Fruit fly (Drosophila melanogaster): ENCODE data around the gene Bka.

Gene Bka

DNA sequence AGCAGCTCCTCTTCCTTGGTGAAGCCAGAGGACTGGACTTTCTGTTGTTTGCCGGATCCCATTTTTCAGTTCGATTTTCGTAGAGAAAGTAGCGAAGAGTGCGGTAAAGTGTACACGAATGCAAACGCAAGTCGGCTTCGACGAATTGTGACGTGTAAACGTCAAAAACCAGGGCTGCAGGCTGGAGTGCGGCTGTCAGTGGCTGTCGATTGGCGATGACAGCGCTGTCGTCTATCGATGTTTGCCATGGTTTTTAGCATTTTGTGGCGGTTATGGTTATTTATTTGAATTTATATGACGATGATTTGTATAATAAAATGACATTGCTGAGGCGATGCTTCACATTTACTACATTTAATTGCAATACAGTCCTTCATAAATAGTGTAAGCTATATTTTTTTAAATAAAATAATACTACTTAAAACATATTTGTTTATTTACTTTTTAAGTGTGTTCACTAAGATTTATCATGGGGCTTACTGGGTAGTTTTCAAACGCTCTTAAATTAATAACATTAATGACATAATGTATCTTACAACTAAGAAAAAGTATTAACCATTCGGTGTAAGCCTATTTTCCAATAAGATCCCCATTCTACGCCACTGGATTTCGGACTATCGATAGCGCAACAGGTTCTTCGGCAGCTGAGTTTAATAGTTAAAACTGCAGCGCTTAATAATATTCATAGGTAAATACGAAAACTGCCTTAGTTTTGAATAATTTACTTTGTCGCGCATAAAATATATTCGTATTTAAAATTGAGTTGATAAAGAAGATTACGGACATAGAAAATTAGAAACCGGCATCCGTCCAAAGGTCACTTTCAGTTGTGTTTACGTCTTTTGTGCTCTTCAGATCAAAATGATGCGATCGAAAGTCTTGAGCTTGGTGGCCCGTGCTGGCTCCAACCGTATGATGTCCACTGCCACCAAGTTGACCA lies 23.2 kb downstream of the Bka start, which contains the start of the genes CG5885 and CG4598 (continued):
- TF ChIP-seq CHES-1-like (GFP tag; optimal IDR thresholded peaks at IDR 0.05) (no peak), CG11085 (GFP tag; IDR thresholded peaks at IDR 0.05) (no peak), h (optimal IDR thresholded peaks at IDR 0.05) (no peak), CG1024 (GFP tag; IDR thresholded peaks at IDR 0.05) (peak; percentile 42), CG12942 (GFP tag; optimal IDR thresholded peaks at IDR 0.05) (peak; percentile 63), CG7928 (GFP tag; optimal IDR thresholded peaks at IDR 0.05) (peak; percentile 98), repo (GFP tag; optimal IDR thresholded peaks at IDR 0.05) (no peak), Xrp1 (GFP tag; IDR thresholded peaks at IDR 0.05) (peak; percentile 58), pnt (GFP tag; optimal IDR thresholded peaks at IDR 0.05) (peak; percentile 55), Hand (GFP tag; optimal IDR thresholded peaks at IDR 0.05) (no peak), CG8089 (GFP tag; optimal IDR thresholded peaks at IDR 0.05) (no peak), CG13424 (tag; optimal IDR thresholded peaks at IDR 0.05) (peak; percentile 78), sqz (GFP tag; optimal IDR thresholded peaks at IDR 0.05) (no peak), MTF-1 (GFP tag; optimal IDR thresholded peaks at IDR 0.05; ENCODE audit: borderline replicate concordance) (no peak), CG13123 (GFP tag; optimal IDR thresholded peaks at IDR 0.05) (peak; percentile 26), CG11696 (GFP tag; IDR thresholded peaks at IDR 0.05) (0 out of 2 replicates have a peak, but pooled peaks have one; percentile 28), CG4404 (GFP tag; IDR thresholded peaks at IDR 0.05) (no peak), CG10979 (tag; optimal IDR thresholded peaks at IDR 0.05) (peak; percentile 58), fru (optimal IDR thresholded peaks at IDR 0.05) (no peak), CG10565 (GFP tag; optimal IDR thresholded peaks at IDR 0.05) (no peak), Doc3 (GFP tag; IDR thresholded peaks at IDR 0.05; ENCODE audit: partially characterized antibody) (peak; percentile 59; the same call in 2 of the 3 replicates), BEAF-32 (GFP tag; optimal IDR thresholded peaks at IDR 0.05) (peak; percentile 82), odd (GFP tag; optimal IDR thresholded peaks at IDR 0.05) (peak; percentile 56), CG15011 (GFP tag; optimal IDR thresholded peaks at IDR 0.05) (peak; percentile 18), pros (GFP tag; optimal IDR thresholded peaks at IDR 0.05) (no peak), hkb (optimal IDR thresholded peaks at IDR 0.05) (no peak), hkb (GFP tag; IDR thresholded peaks at IDR 0.05) (peak; percentile 84), onecut (GFP tag; IDR thresholded peaks at IDR 0.05) (peak; percentile 55; the same call in 1 of the 2 replicates), nau (GFP tag; optimal IDR thresholded peaks at IDR 0.05) (no peak), gfzf (GFP tag; optimal IDR thresholded peaks at IDR 0.05) (peak; percentile 50), lab (GFP tag; optimal IDR thresholded peaks at IDR 0.05) (peak; percentile 40), CG11560 (tag; IDR thresholded peaks at IDR 0.05) (peak; percentile 41; the same call in 1 of the 3 replicates), CG18619 (GFP tag; optimal IDR thresholded peaks at IDR 0.05) (peak; percentile 69), bab2 (GFP tag; optimal IDR thresholded peaks at IDR 0.05) (peak; percentile 37), CG14965 (GFP tag; optimal IDR thresholded peaks at IDR 0.05; ENCODE audit: borderline replicate concordance) (no peak), CG31224 (GFP tag; IDR thresholded peaks at IDR 0.05) (no peak), btn (GFP tag; optimal IDR thresholded peaks at IDR 0.05) (no peak), CG12299 (tag; optimal IDR thresholded peaks at IDR 0.05) (peak; percentile 2), pum (GFP tag; optimal IDR thresholded peaks at IDR 0.05) (no peak), CG16813 (GFP tag; IDR thresholded peaks at IDR 0.05; ENCODE audit: partially characterized antibody) (peak; percentile 83), Mad (GFP tag; optimal IDR thresholded peaks at IDR 0.05) (peak; percentile 6), CG2889 (GFP tag; IDR thresholded peaks at IDR 0.05) (0 out of 3 replicates have a peak, but pooled peaks have one; percentile 28), oc (tag; optimal IDR thresholded peaks at IDR 0.05) (no peak), bcd (GFP tag; optimal IDR thresholded peaks at IDR 0.05) (peak; percentile 37), Neu2 (GFP tag; optimal IDR thresholded peaks at IDR 0.05; ENCODE audit: borderline replicate concordance) (no peak), gro (GFP tag; optimal IDR thresholded peaks at IDR 0.05) (no peak), grn (GFP tag; optimal IDR thresholded peaks at IDR 0.05) (no peak), CG4707 (GFP tag; optimal IDR thresholded peaks at IDR 0.05) (no peak), CG9727 (GFP tag; optimal IDR thresholded peaks at IDR 0.05) (peak; percentile 57)
